Worm (Caenorhabditis elegans): ENCODE data around the gene pals-28.

The pals-28 gene

DNA sequence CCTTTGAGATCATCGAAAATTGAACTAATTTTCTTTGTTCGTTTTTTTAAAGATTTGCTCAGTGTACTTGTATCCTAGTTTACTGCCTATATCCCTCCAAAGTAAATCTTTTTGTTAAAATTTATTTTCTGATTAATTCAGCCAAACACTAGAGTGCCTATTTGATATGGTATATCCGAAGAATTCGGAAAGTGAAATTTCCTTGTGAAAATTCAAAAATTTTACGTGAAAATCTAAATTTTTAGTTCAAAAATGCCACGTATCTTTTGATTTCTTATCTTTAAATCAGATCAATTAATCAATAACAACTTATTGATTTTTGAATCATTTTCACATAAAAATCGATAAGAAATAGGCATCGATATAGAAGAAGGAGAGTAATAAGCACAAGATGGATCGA is 13.9 kb downstream of the pals-28 start, which contains the start of gene R07E5.6:
TSS of gene R07E5.6 (plus strand) at position 301 of the 400 bp plus-strand sequence.
- peak; percentile 41 for TF ChIP-seq ceh-28 (tag; optimal IDR thresholded peaks at IDR 0.05)
- no peak for TF ChIP-seq sea-2 (GFP tag; optimal IDR thresholded peaks at IDR 0.05)

DNA sequence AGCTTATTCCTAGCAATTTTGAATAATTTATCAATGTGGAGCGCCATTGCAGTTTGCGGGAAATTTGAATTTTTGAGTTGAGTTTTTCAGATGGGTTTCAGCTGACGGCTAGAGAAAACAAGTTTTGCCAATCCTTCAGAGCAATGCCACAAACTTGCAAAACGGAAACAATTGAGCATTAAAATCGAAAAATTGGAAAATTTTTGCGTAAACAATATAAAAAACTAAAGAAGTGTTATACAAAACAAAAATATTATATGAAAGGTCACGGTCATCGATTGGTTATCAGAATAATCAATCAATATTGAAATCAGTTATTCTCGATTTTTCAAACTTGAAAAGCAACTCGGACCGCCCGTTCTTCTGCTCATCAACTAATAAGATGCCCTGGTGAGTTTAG is 16.6 kb downstream of the pals-28 start, which contains the start of gene R07E5.15:
TSS of gene R07E5.15 (plus strand) at position 301 of the 400 bp plus-strand sequence.
- no peak for TF ChIP-seq skn-1 (tag; optimal IDR thresholded peaks at IDR 0.05)
- no peak for TF ChIP-seq nhr-12 (tag; optimal IDR thresholded peaks at IDR 0.05)
- TF ChIP-seq sea-2 (GFP tag; optimal IDR thresholded peaks at IDR 0.05): no peak
- TF ChIP-seq nhr-23 (tag; optimal IDR thresholded peaks at IDR 0.05): no peak
- TF ChIP-seq nhr-76 (tag; optimal IDR thresholded peaks at IDR 0.05): no peak
- TF ChIP-seq nfya-1 (tag; optimal IDR thresholded peaks at IDR 0.05; ENCODE audit: insufficient read depth): no peak
- no peak for TF ChIP-seq unc-39 (tag; optimal IDR thresholded peaks at IDR 0.05)
- TF ChIP-seq nhr-43 (tag; optimal IDR thresholded peaks at IDR 0.05; ENCODE audit: poor library complexity, severe bottlenecking): no peak
- no peak for TF ChIP-seq hmg-11 (tag; optimal IDR thresholded peaks at IDR 0.05)
- TF ChIP-seq fos-1 (tag; optimal IDR thresholded peaks at IDR 0.05): no peak
- TF ChIP-seq snpc-4 (tag; optimal IDR thresholded peaks at IDR 0.05): no peak
- no peak for TF ChIP-seq elt-2 (tag; optimal IDR thresholded peaks at IDR 0.05)
- no peak for TF ChIP-seq fkh-10 (GFP tag; optimal IDR thresholded peaks at IDR 0.05)
- TF ChIP-seq ceh-16 (tag; optimal IDR thresholded peaks at IDR 0.05): no peak
- TF ChIP-seq lin-15B (tag; optimal IDR thresholded peaks at IDR 0.05): no peak
- no peak for TF ChIP-seq jun-1 (tag; optimal IDR thresholded peaks at IDR 0.05)
- TF ChIP-seq mml-1 (tag; optimal IDR thresholded peaks at IDR 0.05): no peak
- no peak for TF ChIP-seq ztf-11 (tag; optimal IDR thresholded peaks at IDR 0.05)

DNA sequence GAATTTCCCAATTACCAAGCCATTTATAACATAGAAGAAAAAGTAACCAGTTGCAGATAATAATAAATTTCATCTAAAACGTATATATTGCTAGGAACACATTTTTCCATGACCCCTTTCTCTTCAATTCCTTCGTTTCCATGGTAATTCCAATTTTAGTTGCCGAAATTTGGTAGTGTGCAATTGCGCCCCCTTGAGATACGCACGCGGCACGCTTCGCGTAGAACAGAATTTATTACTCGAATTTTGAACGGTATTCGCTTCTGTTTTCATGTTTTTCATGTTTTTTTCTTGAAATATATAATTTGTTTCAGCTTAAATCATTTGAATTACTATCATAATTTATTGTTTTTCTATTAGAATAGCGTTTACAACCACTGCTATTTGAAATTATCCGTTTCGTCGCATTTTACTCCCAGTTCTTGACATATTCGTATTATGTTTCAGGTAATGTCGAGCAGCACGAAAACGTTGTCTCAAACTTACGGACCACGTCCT is 19.8 kb downstream of the pals-28 start, which contains the start of the genes R07E5.17 and snfc-5:
TSS of gene R07E5.17 (minus strand) at position 98 of the 498 bp plus-strand sequence.
TSS of gene snfc-5 (plus strand) at position 448 of the 498 bp plus-strand sequence.
- no peak for TF ChIP-seq fkh-10 (GFP tag; optimal IDR thresholded peaks at IDR 0.05)
- TF ChIP-seq nfya-1 (tag; optimal IDR thresholded peaks at IDR 0.05; ENCODE audit: insufficient read depth): peak; percentile 60
- no peak for TF ChIP-seq lsy-12 (tag; optimal IDR thresholded peaks at IDR 0.05)
- TF ChIP-seq nhr-11 (tag; optimal IDR thresholded peaks at IDR 0.05): no peak
- TF ChIP-seq pha-4 (tag; optimal IDR thresholded peaks at IDR 0.05): no peak
- TF ChIP-seq fkh-2 (tag; optimal IDR thresholded peaks at IDR 0.05): no peak
- peak; percentile 23 for TF ChIP-seq lin-39 (tag; optimal IDR thresholded peaks at IDR 0.05)
- no peak for TF ChIP-seq ceh-28 (tag; optimal IDR thresholded peaks at IDR 0.05)
- TF ChIP-seq unc-62 (GFP tag; optimal IDR thresholded peaks at IDR 0.05): no peak
- TF ChIP-seq elt-2 (tag; optimal IDR thresholded peaks at IDR 0.05): peak; percentile 12
- peak; percentile 2 for TF ChIP-seq snpc-4 (tag; optimal IDR thresholded peaks at IDR 0.05)
- no peak for TF ChIP-seq nhr-43 (tag; optimal IDR thresholded peaks at IDR 0.05; ENCODE audit: poor library complexity, severe bottlenecking)
- no peak for TF ChIP-seq ceh-16 (tag; optimal IDR thresholded peaks at IDR 0.05)
- no peak for TF ChIP-seq jun-1 (tag; optimal IDR thresholded peaks at IDR 0.05)
- no peak for TF ChIP-seq egl-27 (tag; optimal IDR thresholded peaks at IDR 0.05)
- TF ChIP-seq eor-1 (tag; optimal IDR thresholded peaks at IDR 0.05): no peak
- TF ChIP-seq mml-1 (tag; optimal IDR thresholded peaks at IDR 0.05): no peak
- no peak for TF ChIP-seq aly-2 (tag; optimal IDR thresholded peaks at IDR 0.05)
- peak; percentile 77 for TF ChIP-seq lin-15B (tag; optimal IDR thresholded peaks at IDR 0.05)
- TF ChIP-seq nhr-76 (tag; optimal IDR thresholded peaks at IDR 0.05): no peak
- TF ChIP-seq nhr-67 (tag; optimal IDR thresholded peaks at IDR 0.05): no peak
- TF ChIP-seq ztf-11 (tag; optimal IDR thresholded peaks at IDR 0.05): no peak
- TF ChIP-seq mdl-1 (tag; optimal IDR thresholded peaks at IDR 0.05): no peak
- TF ChIP-seq elt-1 (tag; optimal IDR thresholded peaks at IDR 0.05): no peak
- no peak for TF ChIP-seq unc-39 (tag; optimal IDR thresholded peaks at IDR 0.05)
- no peak for TF ChIP-seq hmg-11 (tag; optimal IDR thresholded peaks at IDR 0.05)
- no peak for TF ChIP-seq egl-5 (tag; optimal IDR thresholded peaks at IDR 0.05)
- TF ChIP-seq nhr-25 (tag; optimal IDR thresholded peaks at IDR 0.05): peak; percentile 9
- no peak for TF ChIP-seq daf-12 (tag; optimal IDR thresholded peaks at IDR 0.05)
- TF ChIP-seq pqm-1 (tag; optimal IDR thresholded peaks at IDR 0.05): no peak
- no peak for TF ChIP-seq nhr-237 (tag; optimal IDR thresholded peaks at IDR 0.05)
- TF ChIP-seq nhr-12 (tag; optimal IDR thresholded peaks at IDR 0.05): no peak
- TF ChIP-seq ZK546.5 (tag; optimal IDR thresholded peaks at IDR 0.05): no peak
- TF ChIP-seq sea-2 (GFP tag; optimal IDR thresholded peaks at IDR 0.05): no peak
- TF ChIP-seq skn-1 (tag; optimal IDR thresholded peaks at IDR 0.05): no peak
- no peak for TF ChIP-seq elt-3 (tag; optimal IDR thresholded peaks at IDR 0.05)
- TF ChIP-seq nhr-23 (tag; optimal IDR thresholded peaks at IDR 0.05): peak; percentile 31
- TF ChIP-seq nhr-28 (tag; optimal IDR thresholded peaks at IDR 0.05): no peak
- TF ChIP-seq tbx-2 (tag; optimal IDR thresholded peaks at IDR 0.05): no peak
- no peak for TF ChIP-seq zag-1 (tag; optimal IDR thresholded peaks at IDR 0.05)
